Worm (Caenorhabditis elegans) whole organism, L2 larva: Measurements from ENCODE around the gene wht-7.

ENCODE experiments used
- C34F6.9 ChIP-seq: fragments of 150-350 bp; optimal IDR thresholded peaks from 2 replicates; lab custom pipeline; 2014; ENCODE audit warnings: missing biosample characterization, missing genetic modification characterization
- F13H6.1 ChIP-seq: sonication (generic microtip); optimal IDR thresholded peaks from 2 replicates; lab custom pipeline; 2016; ENCODE audit warnings: missing genetic modification characterization, missing compliant biosample characterization
- Y55F3AM.14 ChIP-seq: fragments of 200-800 bp; sonication (Bioruptor generic); optimal IDR thresholded peaks from 2 replicates; lab custom pipeline; 2018; ENCODE audit warnings: mild to moderate bottlenecking, missing genetic modification characterization, missing compliant biosample characterization
- aly-2 ChIP-seq: fragments of 150-350 bp; optimal IDR thresholded peaks from 2 replicates; lab custom pipeline; 2014; ENCODE audit warnings: missing biosample characterization, missing genetic modification characterization
- ama-1 ChIP-seq: fragments of 150-350 bp; optimal IDR thresholded peaks from 2 replicates; lab custom pipeline; 2018; ENCODE audit warnings: inconsistent platforms
- blmp-1 ChIP-seq: sonication (generic microtip); optimal IDR thresholded peaks from 2 replicates; lab custom pipeline; 2017; ENCODE audit warnings: missing genetic modification characterization, mild to moderate bottlenecking, missing compliant biosample characterization, antibody characterized with exemption, moderate library complexity; ENCODE audit not compliant: insufficient read depth
- ceh-16 ChIP-seq: fragments of 150-350 bp; optimal IDR thresholded peaks from 2 replicates; lab custom pipeline; 2014; ENCODE audit warnings: missing biosample characterization, missing genetic modification characterization
- crh-2 ChIP-seq: sonication (generic microtip); optimal IDR thresholded peaks from 2 replicates; lab custom pipeline; 2017; ENCODE audit warnings: missing biosample characterization, missing genetic modification characterization
- egl-27 ChIP-seq: sonication (generic microtip); optimal IDR thresholded peaks from 3 replicates; lab custom pipeline; 2017; ENCODE audit warnings: missing biosample characterization, missing genetic modification reagents, missing genetic modification characterization
- elt-1 ChIP-seq: fragments of 150-350 bp; optimal IDR thresholded peaks from 2 replicates; lab custom pipeline; 2014; ENCODE audit warnings: missing biosample characterization, missing genetic modification characterization
- fos-1 ChIP-seq: fragments of 150-350 bp; optimal IDR thresholded peaks from 2 replicates; lab custom pipeline; 2014; ENCODE audit warnings: missing biosample characterization, missing genetic modification characterization
- gmeb-1 ChIP-seq: fragments of 150-350 bp; optimal IDR thresholded peaks from 2 replicates; lab custom pipeline; 2014; ENCODE audit warnings: missing biosample characterization, missing genetic modification characterization
- lin-13 ChIP-seq: fragments of 150-350 bp; optimal IDR thresholded peaks from 2 replicates; lab custom pipeline; 2014; ENCODE audit warnings: missing biosample characterization, missing genetic modification reagents, missing genetic modification characterization
- lin-39 ChIP-seq: fragments of 150-350 bp; optimal IDR thresholded peaks from 2 replicates; lab custom pipeline; 2014; ENCODE audit warnings: missing biosample characterization, missing genetic modification reagents, missing genetic modification characterization
- mab-5 ChIP-seq: fragments of 150-350 bp; optimal IDR thresholded peaks from 2 replicates; lab custom pipeline; 2014; ENCODE audit warnings: missing biosample characterization, missing genetic modification characterization
- mbf-1 ChIP-seq: sonication (generic microtip); optimal IDR thresholded peaks from 2 replicates; lab custom pipeline; 2017; ENCODE audit warnings: missing biosample characterization, missing genetic modification characterization
- mdl-1 ChIP-seq, 2 experiments: fragments of 150-350 bp in 1 of 2; sonication (generic microtip) in 1 of 2; optimal IDR thresholded peaks; 2 replicates each; lab custom pipeline; 2017; ENCODE audit warnings: missing biosample characterization in 2 of 2, missing genetic modification characterization in 2 of 2
- nhr-10 ChIP-seq: sonication (generic microtip); optimal IDR thresholded peaks from 2 replicates; lab custom pipeline; 2017; ENCODE audit warnings: missing biosample characterization, missing genetic modification characterization
- nhr-11 ChIP-seq: fragments of 150-350 bp; optimal IDR thresholded peaks from 2 replicates; lab custom pipeline; 2014; ENCODE audit warnings: missing biosample characterization, missing genetic modification characterization
- nhr-12 ChIP-seq: fragments of 150-350 bp; optimal IDR thresholded peaks from 2 replicates; lab custom pipeline; 2014; ENCODE audit warnings: missing biosample characterization, missing genetic modification characterization
- nhr-129 ChIP-seq: fragments of 150-350 bp; optimal IDR thresholded peaks from 2 replicates; lab custom pipeline; 2014; ENCODE audit warnings: missing biosample characterization, missing genetic modification characterization
- nhr-21 ChIP-seq: fragments of 150-350 bp; optimal IDR thresholded peaks from 2 replicates; lab custom pipeline; 2014; ENCODE audit warnings: missing biosample characterization, missing genetic modification characterization
- nhr-237 ChIP-seq: fragments of 150-350 bp; optimal IDR thresholded peaks from 2 replicates; lab custom pipeline; 2014; ENCODE audit warnings: missing biosample characterization, missing genetic modification characterization
- nhr-6 ChIP-seq: fragments of 150-350 bp; optimal IDR thresholded peaks from 2 replicates; lab custom pipeline; 2014; ENCODE audit warnings: missing biosample characterization, missing genetic modification characterization
- nhr-77 ChIP-seq: fragments of 150-350 bp; optimal IDR thresholded peaks from 2 replicates; lab custom pipeline; 2014; ENCODE audit warnings: missing biosample characterization, missing genetic modification characterization
- peb-1 ChIP-seq: fragments of 150-350 bp; optimal IDR thresholded peaks from 2 replicates; lab custom pipeline; 2014; ENCODE audit warnings: missing biosample characterization, missing genetic modification characterization
- sem-4 ChIP-seq: fragments of 150-350 bp; optimal IDR thresholded peaks from 2 replicates; lab custom pipeline; 2014; ENCODE audit warnings: missing biosample characterization, missing genetic modification reagents, missing genetic modification characterization
- sma-3 ChIP-seq: sonication (generic microtip); optimal IDR thresholded peaks from 2 replicates; lab custom pipeline; 2016; ENCODE audit warnings: missing genetic modification reagents, missing genetic modification characterization, missing compliant biosample characterization
- sma-9 ChIP-seq, 2 experiments: fragments of 150-350 bp in 1 of 2; sonication (generic microtip) in 1 of 2; optimal IDR thresholded peaks; 2 replicates each; lab custom pipeline; 2014 to 2016; ENCODE audit warnings: missing genetic modification characterization in 2 of 2, mild to moderate bottlenecking in 1 of 2, missing biosample characterization in 1 of 2, missing compliant biosample characterization in 1 of 2, missing genetic modification reagents in 1 of 2, moderate library complexity in 1 of 2
- snpc-4 ChIP-seq: fragments of 150-350 bp; optimal IDR thresholded peaks from 2 replicates; lab custom pipeline; 2014; ENCODE audit warnings: missing biosample characterization, missing genetic modification characterization
- unc-62 ChIP-seq: fragments of 150-350 bp; optimal IDR thresholded peaks from 2 replicates; lab custom pipeline; 2014; ENCODE audit warnings: missing biosample characterization, missing genetic modification reagents, missing genetic modification characterization
- zag-1 ChIP-seq: fragments of 150-350 bp; optimal IDR thresholded peaks from 2 replicates; lab custom pipeline; 2014; ENCODE audit warnings: missing biosample characterization, missing genetic modification characterization
- ztf-4 ChIP-seq: fragments of 150-350 bp; optimal IDR thresholded peaks from 2 replicates; lab custom pipeline; 2014; ENCODE audit warnings: missing biosample characterization, missing genetic modification characterization

Gene wht-7

DNA sequence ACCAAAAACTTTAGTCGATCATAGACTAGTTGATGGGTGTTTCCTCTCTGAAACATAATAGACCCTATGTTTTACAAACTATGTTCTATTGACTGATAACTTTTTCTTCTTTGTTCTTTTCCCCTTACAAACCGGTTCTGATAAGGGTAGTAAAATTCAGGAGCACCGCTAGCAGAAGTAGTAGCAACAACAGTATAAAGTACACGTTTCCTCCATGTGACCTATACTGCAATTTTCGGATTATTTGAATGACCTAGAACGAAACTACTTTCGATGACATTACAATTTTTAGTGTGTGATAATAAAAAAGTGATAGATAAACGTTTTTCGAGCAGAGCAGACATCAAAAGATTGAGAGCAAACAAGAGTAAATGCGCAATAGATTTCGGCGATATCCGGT, 30.9 kb upstream of the wht-7 start (continued):
- TF ChIP-seq nhr-11: no peak
- no peak for TF ChIP-seq nhr-77
- TF ChIP-seq nhr-6: no peak
- TF ChIP-seq zag-1 (tag; lab: Kevin White, UChicago): no peak

- TF ChIP-seq ceh-16 (tag; lab: Kevin White, UChicago): no peak
- TF ChIP-seq mbf-1 (tag; lab: Kevin White, UChicago): no peak
- no peak for TF ChIP-seq nhr-12 (tag; lab: Kevin White, UChicago)
- TF ChIP-seq ama-1 (lab: Kevin White, UChicago): no peak
- no peak for TF ChIP-seq zag-1 (tag; lab: Kevin White, UChicago)
- no peak for TF ChIP-seq blmp-1 (tag; lab: Kevin White, UChicago)
- peak; percentile 13 for TF ChIP-seq F13H6.1 (tag; lab: Kevin White, UChicago)
- TF ChIP-seq nhr-237 (tag; lab: Kevin White, UChicago): no peak
- TF ChIP-seq peb-1 (tag; lab: Kevin White, UChicago): no peak
- TF ChIP-seq fos-1 (tag; lab: Kevin White, UChicago): peak; percentile 76
- peak; percentile 44 for TF ChIP-seq crh-2 (tag; lab: Kevin White, UChicago)
- TF ChIP-seq unc-62 (GFP tag; lab: Kevin White, UChicago): no peak
- peak; percentile 6 for TF ChIP-seq gmeb-1 (tag; lab: Kevin White, UChicago)
- no peak for TF ChIP-seq nhr-11
- TF ChIP-seq sem-4 (tag; lab: Kevin White, UChicago): no peak
- TF ChIP-seq mab-5: no peak
- TF ChIP-seq sma-9 (GFP tag; optimal IDR thresholded peaks at IDR 0.05; lab: Kevin White, UChicago): peak; percentile 83
- TF ChIP-seq sma-9 (tag; optimal IDR thresholded peaks at IDR 0.05; lab: Kevin White, UChicago): no peak
- no peak for TF ChIP-seq C34F6.9 (tag; lab: Kevin White, UChicago)
- no peak for TF ChIP-seq nhr-21
- TF ChIP-seq Y55F3AM.14: no peak
- no peak for TF ChIP-seq snpc-4
- TF ChIP-seq ztf-4: no peak
- TF ChIP-seq elt-1 (tag; lab: Kevin White, UChicago): no peak
- peak in 1 of 2 experiments; percentile 8 for TF ChIP-seq mdl-1 (tag; optimal IDR thresholded peaks at IDR 0.05; lab: Kevin White, UChicago)
- TF ChIP-seq lin-13 (GFP tag; lab: Kevin White, UChicago): no peak
These were observed 29.7 kb upstream of the wht-7 start for ce11 chrIII:6179062-6179461.

- TF ChIP-seq nhr-10 (tag; lab: Kevin White, UChicago) (no peak), unc-62 (GFP tag; lab: Kevin White, UChicago) (no peak), egl-27 (tag; lab: Kevin White, UChicago) (no peak), nhr-237 (tag; lab: Kevin White, UChicago) (no peak), gmeb-1 (tag; lab: Kevin White, UChicago) (no peak), ama-1 (lab: Kevin White, UChicago) (no peak), elt-1 (tag; lab: Kevin White, UChicago) (no peak), sma-3 (GFP tag; lab: Kevin White, UChicago) (no peak), Y55F3AM.14 (no peak), nhr-12 (tag; lab: Kevin White, UChicago) (no peak), nhr-11 (no peak), lin-13 (GFP tag; lab: Kevin White, UChicago) (no peak)
These were observed 29.2 kb upstream of the wht-7 start, which contains the start of gene F42A10.7 for ce11 chrIII:6178586-6178985. F42A10.7 (minus strand) TSS chrIII:6178686.

DNA sequence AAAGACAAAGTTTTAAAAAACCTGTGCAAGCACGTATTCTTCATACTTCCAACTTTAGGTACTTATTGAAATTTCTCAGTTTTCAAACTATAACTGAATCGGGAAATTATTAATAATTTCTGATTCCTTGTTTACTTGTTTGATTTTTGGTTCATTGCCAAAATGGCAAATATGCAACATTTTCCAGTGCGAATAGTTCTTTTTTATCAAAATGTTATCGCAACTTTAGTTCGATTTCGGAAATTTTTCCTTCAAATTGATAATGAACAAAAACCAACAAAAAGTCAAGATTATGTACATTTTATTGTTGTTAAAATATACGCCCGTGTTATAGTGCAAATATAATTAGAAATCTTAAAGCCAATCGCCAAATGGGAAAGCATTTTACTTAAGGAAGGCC, 28.2 kb upstream of the wht-7 start:
- TF ChIP-seq fos-1 (tag; lab: Kevin White, UChicago) (peak; percentile 45), lin-39 (tag; lab: Kevin White, UChicago) (no peak)

DNA sequence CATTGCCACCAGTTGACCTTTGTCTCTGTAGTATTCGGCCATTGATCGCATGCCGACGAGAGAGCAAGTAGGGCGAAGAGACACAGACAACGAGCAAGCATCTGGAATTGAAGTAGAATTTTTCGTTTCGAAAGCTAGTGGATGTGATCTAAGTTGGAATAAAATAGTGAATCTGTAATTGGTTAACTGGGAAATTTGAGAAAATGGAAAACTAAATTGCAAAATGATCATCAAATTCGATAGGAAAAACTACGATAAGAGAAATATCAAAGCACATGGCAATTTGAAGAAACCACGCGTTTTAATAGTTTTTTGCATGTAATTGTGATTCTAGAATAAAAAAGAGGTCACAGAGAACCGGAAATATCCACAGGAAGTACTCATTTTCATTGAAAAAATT, 27.4 kb upstream of the wht-7 start, which contains the start of gene F42A10.6:
TSS of gene F42A10.6 (minus strand) at position 101 of the 400 bp plus-strand sequence.
- TF ChIP-seq fos-1 (tag; lab: Kevin White, UChicago) (peak; percentile 23), nhr-129 (tag; lab: Kevin White, UChicago) (no peak), snpc-4 (no peak), lin-39 (tag; lab: Kevin White, UChicago) (no peak), aly-2 (no peak), sma-9 (GFP tag; optimal IDR thresholded peaks at IDR 0.05; lab: Kevin White, UChicago) (no peak), sma-9 (tag; optimal IDR thresholded peaks at IDR 0.05; lab: Kevin White, UChicago) (no peak)
